Worm (Caenorhabditis elegans) whole organism, young adult: ENCODE measurements around the gene attf-4.

Experiments used
- Y53F4B.3 ChIP-seq: fragments of 200-800 bp; sonication (Bioruptor generic); IDR thresholded peaks from 2 replicates; pipeline ENCODE4 v1.3.6; 2022; ENCODE audit warnings: missing genetic modification reagents, missing genetic modification characterization, missing compliant biosample characterization
- ceh-91 ChIP-seq: fragments of 200-800 bp; sonication (Bioruptor generic); IDR thresholded peaks from 2 replicates; pipeline ENCODE4 v1.3.6; 2022; ENCODE audit warnings: missing genetic modification reagents, missing genetic modification characterization, missing compliant biosample characterization
- hrde-1 ChIP-seq: sonication (generic microtip); optimal IDR thresholded peaks from 2 replicates; lab custom pipeline; 2016; ENCODE audit warnings: missing genetic modification characterization, mild to moderate bottlenecking, missing compliant biosample characterization, moderate library complexity, missing genotype, missing genetic modification reagents, borderline replicate concordance
- lin-35 ChIP-seq, 3 experiments: fragments of 150-350 bp in 2 of 3; sonication (generic microtip) in 1 of 3; optimal IDR thresholded peaks; 2 replicates each; lab custom pipeline; 2014 to 2018; ENCODE audit warnings: missing biosample characterization in 3 of 3, missing genetic modification characterization in 3 of 3, missing genetic modification reagents in 3 of 3
- mxl-1 ChIP-seq: sonication (generic microtip); optimal IDR thresholded peaks from 2 replicates; lab custom pipeline; 2016; ENCODE audit warnings: missing genetic modification characterization, missing compliant biosample characterization
- rcor-1 ChIP-seq: fragments of 200-800 bp; sonication (Bioruptor generic); IDR thresholded peaks from 2 replicates; pipeline ENCODE4 v1.3.6; 2022; ENCODE audit warnings: missing genetic modification reagents, missing genetic modification characterization, missing compliant biosample characterization
- ztf-3 ChIP-seq: fragments of 200-800 bp; sonication (Bioruptor generic); optimal IDR thresholded peaks from 2 replicates; lab custom pipeline; 2018; ENCODE audit warnings: mild to moderate bottlenecking, missing genetic modification characterization, missing compliant biosample characterization

DNA sequence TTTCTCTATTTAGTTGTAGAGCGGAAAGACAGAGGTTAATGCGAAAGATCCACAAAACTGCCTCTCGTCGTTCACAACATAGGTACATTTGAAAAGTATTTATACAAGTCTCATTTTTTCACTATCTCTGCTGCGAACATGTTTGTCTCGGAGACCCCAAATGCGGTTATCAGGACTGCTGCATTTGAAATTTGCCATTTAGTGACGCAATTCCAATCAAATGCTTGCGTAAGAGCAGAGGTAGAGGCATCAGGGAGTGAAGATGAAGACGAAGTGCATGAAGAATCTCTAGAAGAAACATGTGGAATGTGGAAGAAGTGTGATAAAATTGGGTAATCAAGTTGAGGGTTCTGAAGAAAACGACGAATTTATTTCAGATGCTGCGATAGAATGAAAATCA is 53.7 kb downstream of the attf-4 start:
- TF ChIP-seq mxl-1 (tag; lab: Kevin White, UChicago) (no peak), hrde-1 (tag; lab: Kevin White, UChicago) (no peak), ceh-91 (no peak), Y53F4B.3 (GFP tag; lab: Robert Waterston, UW) (no peak), rcor-1 (GFP tag; lab: Robert Waterston, UW) (no peak), lin-35 (GFP tag; optimal IDR thresholded peaks at IDR 0.05; lab: Kevin White, UChicago) (no peak), ztf-3 (GFP tag; lab: Kevin White, UChicago) (no peak)
